Worm (Caenorhabditis elegans): ENCODE results near the gene cec-6.

The cec-6 gene

DNA sequence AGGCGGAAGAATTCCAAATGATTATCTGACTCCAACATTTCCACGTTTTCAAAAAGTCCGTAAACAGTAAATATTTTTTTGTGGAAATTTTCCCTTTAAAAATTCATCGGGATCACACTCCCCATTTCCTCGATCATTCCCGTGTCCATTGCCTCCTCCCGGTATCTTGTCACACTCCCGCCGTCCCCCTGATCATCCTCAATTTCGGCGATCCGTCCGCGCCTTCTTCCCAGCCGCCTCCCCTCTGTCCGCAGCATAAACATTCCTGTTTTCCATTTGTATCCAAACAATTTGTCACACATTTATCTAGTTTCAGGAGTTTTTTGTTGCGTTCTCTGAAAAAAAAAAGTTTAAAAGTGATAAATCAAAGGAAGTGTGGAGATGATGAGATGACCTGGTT is 48.3 kb downstream of the cec-6 start (continued):
- TF ChIP-seq lim-7 (GFP tag; IDR thresholded peaks at IDR 0.05) (no peak), hlh-11 (tag; optimal IDR thresholded peaks at IDR 0.05) (peak; percentile 64), daf-8 (GFP tag; IDR thresholded peaks at IDR 0.05) (no peak), madf-5 (GFP tag; IDR thresholded peaks at IDR 0.05) (no peak), zfp-2 (tag; optimal IDR thresholded peaks at IDR 0.05) (no peak), D1046.2 (GFP tag; IDR thresholded peaks at IDR 0.05) (no peak)

ce11 chrIV:5593804-5594214 is 49.1 kb downstream of the cec-6 start:
- TF ChIP-seq tra-1 (GFP tag; IDR thresholded peaks at IDR 0.05) (peak; percentile 26; the same call in 1 of the 2 replicates), spr-3 (GFP tag; optimal IDR thresholded peaks at IDR 0.05) (no peak), dmd-9 (GFP tag; IDR thresholded peaks at IDR 0.05) (no peak), nhr-48 (tag; optimal IDR thresholded peaks at IDR 0.05) (no peak), nhr-28 (tag; optimal IDR thresholded peaks at IDR 0.05) (peak; percentile 62), ctbp-1 (GFP tag; IDR thresholded peaks at IDR 0.05) (no peak), gei-8 (GFP tag; optimal IDR thresholded peaks at IDR 0.05) (no peak), lin-15B (tag; optimal IDR thresholded peaks at IDR 0.05) (no peak), nhr-42 (GFP tag; IDR thresholded peaks at IDR 0.05) (no peak), nhr-6 (tag; optimal IDR thresholded peaks at IDR 0.05) (peak; percentile 47), F49E8.2 (tag; optimal IDR thresholded peaks at IDR 0.05; ENCODE audit: borderline replicate concordance) (no peak), nhr-25 (tag; optimal IDR thresholded peaks at IDR 0.05; ENCODE audit: borderline replicate concordance, insufficient read depth) (peak; percentile 83), T20F7.1 (GFP tag; optimal IDR thresholded peaks at IDR 0.05) (no peak), dmd-8 (GFP tag; IDR thresholded peaks at IDR 0.05) (no peak), set-16 (GFP tag; IDR thresholded peaks at IDR 0.05) (no peak), zag-1 (tag; optimal IDR thresholded peaks at IDR 0.05) (no peak), snpc-4 (tag; optimal IDR thresholded peaks at IDR 0.05) (no peak), daf-12 (tag; optimal IDR thresholded peaks at IDR 0.05) (no peak), ceh-82 (tag; optimal IDR thresholded peaks at IDR 0.05) (no peak), nhr-41 (GFP tag; IDR thresholded peaks at IDR 0.05) (no peak), daf-8 (GFP tag; IDR thresholded peaks at IDR 0.05) (no peak), ceh-44 (GFP tag; IDR thresholded peaks at IDR 0.05) (no peak), hif-1 (tag; optimal IDR thresholded peaks at IDR 0.05) (peak in 1 of 2 experiments; percentile 36), daf-16 (GFP tag; optimal IDR thresholded peaks at IDR 0.05) (peak in 1 of 2 experiments; percentile 99), daf-16 (tag; optimal IDR thresholded peaks at IDR 0.05) (peak; percentile 93), zfp-2 (tag; optimal IDR thresholded peaks at IDR 0.05) (no peak), skn-1 (tag; optimal IDR thresholded peaks at IDR 0.05) (no peak), hlh-11 (tag; optimal IDR thresholded peaks at IDR 0.05) (peak; percentile 90), ceh-62 (tag; optimal IDR thresholded peaks at IDR 0.05) (no peak), ama-1 (optimal IDR thresholded peaks at IDR 0.05) (peak; percentile 16), F26F4.8 (GFP tag; conservative IDR thresholded peaks at IDR 0.05) (no peak), Y105C5A.15 (GFP tag; IDR thresholded peaks at IDR 0.05) (no peak), jun-1 (tag; optimal IDR thresholded peaks at IDR 0.05) (peak; percentile 34), rbr-2 (tag; optimal IDR thresholded peaks at IDR 0.05) (peak; percentile 61), madf-5 (GFP tag; IDR thresholded peaks at IDR 0.05) (no peak), tag-97 (GFP tag; IDR thresholded peaks at IDR 0.05) (no peak), nhr-11 (tag; optimal IDR thresholded peaks at IDR 0.05) (peak; percentile 92), aha-1 (tag) (peak; percentile 88), php-3 (GFP tag; IDR thresholded peaks at IDR 0.05) (no peak), ZK337.2 (GFP tag; IDR thresholded peaks at IDR 0.05) (no peak), Y5F2A.4 (GFP tag; optimal IDR thresholded peaks at IDR 0.05) (no peak), fkh-10 (GFP tag; optimal IDR thresholded peaks at IDR 0.05) (no peak), mep-1 (tag; optimal IDR thresholded peaks at IDR 0.05) (peak; percentile 57), ceh-20 (GFP tag; IDR thresholded peaks at IDR 0.05) (peak; percentile 58; the same call in 1 of the 2 replicates), attf-4 (tag; optimal IDR thresholded peaks at IDR 0.05) (no peak), hlh-30 (tag; optimal IDR thresholded peaks at IDR 0.05; ENCODE audit: insufficient read depth) (peak; percentile 83), F10B5.3 (tag; optimal IDR thresholded peaks at IDR 0.05) (no peak), pha-4 (GFP tag; IDR thresholded peaks at IDR 0.05) (no peak), pha-4 (tag; optimal IDR thresholded peaks at IDR 0.05) (peak; percentile 93)
